Worm (Caenorhabditis elegans): ENCODE measurements around the gene srx-108.

Gene srx-108

ce11 chrII:3724175-3724715, 18.8 kb downstream of the srx-108 start, which contains the start of gene C46E10.1:
Gene C46E10.1, plus strand, starts transcription at chrII:3724225.
- TF ChIP-seq lim-7 (GFP tag; IDR thresholded peaks at IDR 0.05) (no peak), aha-1 (tag) (peak; percentile 90), spr-1 (tag; optimal IDR thresholded peaks at IDR 0.05) (no peak), zip-2 (tag; optimal IDR thresholded peaks at IDR 0.05) (no peak), snpc-1.2 (GFP tag; IDR thresholded peaks at IDR 0.05) (no peak), Y105C5A.15 (GFP tag; IDR thresholded peaks at IDR 0.05) (no peak), nhr-48 (tag; optimal IDR thresholded peaks at IDR 0.05) (no peak)

ce11 chrII:3727996-3728395, 22.6 kb downstream of the srx-108 start, which contains the start of gene C46E10.8:
Gene C46E10.8, minus strand, starts transcription at chrII:3728096.
- TF ChIP-seq nhr-76 (tag; optimal IDR thresholded peaks at IDR 0.05) (no peak), unc-62 (GFP tag; optimal IDR thresholded peaks at IDR 0.05 in 1 of 2) (peak in 1 of 2 experiments; percentile 28), unc-62 (tag; optimal IDR thresholded peaks at IDR 0.05) (no peak)

ce11 chrII:3731723-3732122, 26.3 kb downstream of the srx-108 start, which contains the start of the genes sdz-12 and bath-31:
Gene sdz-12, minus strand, starts transcription at chrII:3731823.
Gene bath-31, plus strand, starts transcription at chrII:3731973.
- TF ChIP-seq mxl-3 (GFP tag; optimal IDR thresholded peaks at IDR 0.05), result no peak
- no peak for TF ChIP-seq nhr-111 (GFP tag; optimal IDR thresholded peaks at IDR 0.05)
- no peak for TF ChIP-seq fos-1 (tag; optimal IDR thresholded peaks at IDR 0.05)
- TF ChIP-seq nhr-76 (tag; optimal IDR thresholded peaks at IDR 0.05), result no peak
- no peak for TF ChIP-seq hif-1 (tag; optimal IDR thresholded peaks at IDR 0.05)
- no peak for TF ChIP-seq daf-16 (GFP tag; optimal IDR thresholded peaks at IDR 0.05)
- no peak for TF ChIP-seq daf-16 (tag; optimal IDR thresholded peaks at IDR 0.05)

ce11 chrII:3736893-3737375, 31.5 kb downstream of the srx-108 start, which contains the start of gene F12E12.6:
Gene F12E12.6, minus strand, starts transcription at chrII:3736943.
- TF ChIP-seq aha-1 (tag) (no peak), ceh-44 (GFP tag; IDR thresholded peaks at IDR 0.05) (no peak), nhr-10 (tag; optimal IDR thresholded peaks at IDR 0.05) (no peak), lin-38 (GFP tag; IDR thresholded peaks at IDR 0.05) (no peak), dpl-1 (GFP tag; optimal IDR thresholded peaks at IDR 0.05) (no peak), arid-1 (GFP tag; conservative IDR thresholded peaks at IDR 0.05) (no peak), ZK546.5 (tag; optimal IDR thresholded peaks at IDR 0.05) (no peak), ceh-20 (GFP tag; IDR thresholded peaks at IDR 0.05) (no peak), attf-4 (tag; optimal IDR thresholded peaks at IDR 0.05) (no peak), unc-39 (tag; optimal IDR thresholded peaks at IDR 0.05) (no peak), nhr-41 (GFP tag; IDR thresholded peaks at IDR 0.05) (no peak), Y105C5A.15 (GFP tag; IDR thresholded peaks at IDR 0.05) (no peak), nhr-6 (tag; optimal IDR thresholded peaks at IDR 0.05) (no peak), nhr-111 (GFP tag; optimal IDR thresholded peaks at IDR 0.05) (no peak), tag-97 (GFP tag; IDR thresholded peaks at IDR 0.05) (no peak), F10B5.3 (tag; optimal IDR thresholded peaks at IDR 0.05) (no peak), tra-1 (GFP tag; IDR thresholded peaks at IDR 0.05) (no peak), pqm-1 (tag; optimal IDR thresholded peaks at IDR 0.05) (no peak), ztf-7 (tag; optimal IDR thresholded peaks at IDR 0.05) (no peak), nhr-28 (tag; optimal IDR thresholded peaks at IDR 0.05) (no peak)

- TF ChIP-seq madf-9 (GFP tag; conservative IDR thresholded peaks at IDR 0.05), result no peak
- no peak for TF ChIP-seq ceh-62 (tag; optimal IDR thresholded peaks at IDR 0.05)
- no peak for TF ChIP-seq fkh-10 (GFP tag; optimal IDR thresholded peaks at IDR 0.05)
- no peak for TF ChIP-seq dmd-6 (GFP tag; IDR thresholded peaks at IDR 0.05)
- no peak for TF ChIP-seq nhr-77 (tag; optimal IDR thresholded peaks at IDR 0.05)
- TF ChIP-seq dmd-9 (GFP tag; IDR thresholded peaks at IDR 0.05), result no peak
- TF ChIP-seq mdl-1 (tag; optimal IDR thresholded peaks at IDR 0.05), result no peak
- TF ChIP-seq jun-1 (tag; optimal IDR thresholded peaks at IDR 0.05), result no peak
- no peak for TF ChIP-seq lin-38 (GFP tag; IDR thresholded peaks at IDR 0.05)
- no peak for TF ChIP-seq nhr-10 (tag; optimal IDR thresholded peaks at IDR 0.05)
- TF ChIP-seq spr-1 (tag; optimal IDR thresholded peaks at IDR 0.05), result no peak
- TF ChIP-seq unc-62 (GFP tag; optimal IDR thresholded peaks at IDR 0.05 in 1 of 2), result no peak
- no peak for TF ChIP-seq unc-62 (tag; optimal IDR thresholded peaks at IDR 0.05)
Measured at ce11 chrII:3739647-3740046, 34.2 kb downstream of the srx-108 start, which contains the start of gene F12E12.2. Gene F12E12.2, plus strand, starts transcription at chrII:3739947.
